Worm (Caenorhabditis elegans) whole organism, young adult: ENCODE measurements around the gene F10E7.1.

ENCODE experiments used
- B0019.2 ChIP-seq: fragments of 200-800 bp; sonication (Bioruptor generic); conservative IDR thresholded peaks from 2 replicates; pipeline ENCODE4 v1.3.6; 2022; ENCODE audit warnings: missing genetic modification reagents, missing genetic modification characterization, missing compliant biosample characterization
- ceh-100 ChIP-seq: fragments of 200-800 bp; sonication (Bioruptor generic); IDR thresholded peaks from 2 replicates; pipeline ENCODE4 v1.3.6; 2022; ENCODE audit warnings: missing genetic modification reagents, missing genetic modification characterization, missing compliant biosample characterization
- ceh-91 ChIP-seq: fragments of 200-800 bp; sonication (Bioruptor generic); IDR thresholded peaks from 2 replicates; pipeline ENCODE4 v1.3.6; 2022; ENCODE audit warnings: missing genetic modification reagents, missing genetic modification characterization, missing compliant biosample characterization
- ets-4 ChIP-seq: fragments of 200-800 bp; sonication (Bioruptor generic); optimal IDR thresholded peaks from 2 replicates; lab custom pipeline; 2018; ENCODE audit warnings: mild to moderate bottlenecking, missing genetic modification characterization, missing compliant biosample characterization
- him-1 ChIP-seq: sonication (generic microtip); optimal IDR thresholded peaks from 2 replicates; lab custom pipeline; 2016; ENCODE audit warnings: missing genotype, missing genetic modification reagents, missing genetic modification characterization, missing compliant biosample characterization
- hmg-1.2 ChIP-seq: fragments of 200-800 bp; sonication (Bioruptor generic); IDR thresholded peaks from 2 replicates; pipeline ENCODE4 v1.3.6; 2022; ENCODE audit warnings: missing genetic modification reagents, missing genetic modification characterization, missing compliant biosample characterization
- nfya-1 ChIP-seq: sonication (generic microtip); optimal IDR thresholded peaks from 2 replicates; lab custom pipeline; 2017; ENCODE audit warnings: antibody characterized with exemption, missing compliant biosample characterization, missing genetic modification characterization, borderline replicate concordance; ENCODE audit not compliant: insufficient read depth
- nhr-90 ChIP-seq: sonication (generic microtip); optimal IDR thresholded peaks from 2 replicates; lab custom pipeline; 2016; ENCODE audit warnings: missing genotype, mild to moderate bottlenecking, missing genetic modification characterization, missing compliant biosample characterization
- snpc-3.4 ChIP-seq: sonication (generic microtip); optimal IDR thresholded peaks from 2 replicates; lab custom pipeline; 2017; ENCODE audit warnings: missing genetic modification characterization, mild to moderate bottlenecking, missing compliant biosample characterization, antibody characterized with exemption, moderate library complexity, missing genotype, missing genetic modification reagents
- unc-130 ChIP-seq: sonication (generic microtip); optimal IDR thresholded peaks from 2 replicates; lab custom pipeline; 2016; ENCODE audit warnings: missing genetic modification reagents, missing genetic modification characterization, missing compliant biosample characterization
- unc-62 ChIP-seq: fragments of 150-350 bp; optimal IDR thresholded peaks from 2 replicates; lab custom pipeline; 2014; ENCODE audit warnings: missing biosample characterization, missing genetic modification reagents, missing genetic modification characterization
- ztf-3 ChIP-seq: fragments of 200-800 bp; sonication (Bioruptor generic); optimal IDR thresholded peaks from 2 replicates; lab custom pipeline; 2018; ENCODE audit warnings: mild to moderate bottlenecking, missing genetic modification characterization, missing compliant biosample characterization

ce11 chrII:7093339-7093821 is 33.2 kb upstream of the F10E7.1 start, which contains the start of gene T02G5.3:
- TF ChIP-seq him-1 (tag; lab: Kevin White, UChicago): no peak
- TF ChIP-seq unc-62 (GFP tag; lab: Kevin White, UChicago): no peak
- no peak for TF ChIP-seq unc-130 (GFP tag; lab: Kevin White, UChicago)
- TF ChIP-seq hmg-1.2 (GFP tag; lab: Robert Waterston, UW): no peak
- no peak for TF ChIP-seq ztf-3 (GFP tag; lab: Kevin White, UChicago)
- TF ChIP-seq ceh-100 (GFP tag; lab: Robert Waterston, UW): no peak
- no peak for TF ChIP-seq ets-4 (GFP tag; lab: Kevin White, UChicago)
- TF ChIP-seq nfya-1: no peak
- TF ChIP-seq snpc-3.4 (tag; lab: Kevin White, UChicago): no peak
- no peak for TF ChIP-seq nhr-90 (tag; lab: Kevin White, UChicago)
- TF ChIP-seq ceh-91 (GFP tag; lab: Robert Waterston, UW): no peak
- no peak for TF ChIP-seq B0019.2 (GFP tag; lab: Robert Waterston, UW)
